Worm (Caenorhabditis elegans) whole organism, L1 larva: ENCODE data around the gene nhr-143.

Source experiments
- egl-13 ChIP-seq: sonication (generic microtip); optimal IDR thresholded peaks from 2 replicates; lab custom pipeline; 2016; ENCODE audit warnings: missing genotype, missing genetic modification reagents, missing genetic modification characterization, missing compliant biosample characterization
- grh-1 ChIP-seq: fragments of 200-800 bp; sonication (Bioruptor generic); IDR thresholded peaks from 2 replicates; pipeline ENCODE4 v1.3.6; 2022; ENCODE audit warnings: missing genetic modification reagents, missing genetic modification characterization, missing compliant biosample characterization

DNA sequence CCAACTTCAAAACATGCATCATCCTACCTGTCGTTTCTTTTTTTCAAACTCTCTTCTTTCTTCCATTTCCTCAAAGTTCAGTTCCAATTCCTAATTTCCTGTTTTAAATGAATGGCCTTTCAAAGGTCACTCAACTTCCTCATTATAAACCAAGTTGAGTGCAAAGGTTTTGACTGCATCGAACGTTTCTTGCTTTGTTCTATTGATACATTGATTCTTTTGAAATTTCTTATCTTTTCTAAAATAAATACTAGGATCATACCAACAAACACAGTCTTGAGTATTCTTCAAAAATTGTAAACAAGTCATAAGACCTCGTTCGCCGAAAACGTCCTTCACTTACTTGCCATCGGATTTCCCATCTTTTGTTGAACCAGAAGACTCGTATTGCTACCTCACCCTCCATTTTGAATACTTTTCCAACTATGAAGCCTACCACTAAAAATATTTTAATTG, 15.5 kb upstream of the nhr-143 start, which contains the start of gene F59E11.7:
- TF ChIP-seq egl-13 (no peak), grh-1 (GFP tag; lab: Robert Waterston, UW) (no peak)
